Worm (Caenorhabditis elegans): ENCODE data around the gene ark-1.

DNA sequence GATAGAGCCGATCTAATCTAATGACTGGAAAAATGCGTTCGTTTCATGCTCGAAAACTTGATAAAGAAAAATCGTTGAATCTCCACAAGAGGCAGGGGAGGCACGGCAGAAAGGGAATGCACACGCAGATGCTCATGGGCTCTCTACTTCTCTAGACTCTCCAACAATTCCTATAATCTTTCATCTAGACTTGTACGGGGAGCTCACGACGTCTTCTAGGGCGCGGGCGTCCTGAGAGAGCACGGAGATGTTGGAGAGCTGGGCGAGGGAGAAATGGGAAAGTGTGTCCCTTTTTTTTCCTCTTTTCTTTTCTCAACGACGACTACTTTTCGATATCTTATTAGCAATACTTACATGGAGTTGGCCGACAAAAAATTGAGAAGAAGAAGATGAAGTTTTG, 47.6 kb downstream of the ark-1 start:
- TF ChIP-seq fkh-10 (GFP tag; optimal IDR thresholded peaks at IDR 0.05) (peak; percentile 46), nhr-10 (tag; optimal IDR thresholded peaks at IDR 0.05) (no peak), pqm-1 (tag; optimal IDR thresholded peaks at IDR 0.05) (no peak), unc-39 (tag; optimal IDR thresholded peaks at IDR 0.05) (no peak), ama-1 (optimal IDR thresholded peaks at IDR 0.05) (no peak), snpc-4 (tag; optimal IDR thresholded peaks at IDR 0.05) (no peak), lin-39 (tag; optimal IDR thresholded peaks at IDR 0.05) (no peak), madf-5 (GFP tag; IDR thresholded peaks at IDR 0.05) (no peak), lsy-2 (tag; optimal IDR thresholded peaks at IDR 0.05) (peak in 1 of 2 experiments; percentile 42), ceh-44 (GFP tag; IDR thresholded peaks at IDR 0.05) (no peak), R02D3.7 (tag; optimal IDR thresholded peaks at IDR 0.05) (no peak), unc-62 (GFP tag; optimal IDR thresholded peaks at IDR 0.05 in 1 of 2) (no peak), unc-62 (tag; optimal IDR thresholded peaks at IDR 0.05) (no peak)
